Worm (Caenorhabditis elegans) whole organism, L3 larva: ENCODE results near the gene F45E1.1.
A peak's percentile ranks its signal among the peaks of the same experiment; 100 is the strongest.

ENCODE experiments used
- R02D3.7 ChIP-seq: fragments of 150-350 bp; optimal IDR thresholded peaks from 2 replicates; lab custom pipeline; 2014; ENCODE audit warnings: missing biosample characterization, missing genetic modification characterization
- ZK546.5 ChIP-seq: sonication (generic microtip); optimal IDR thresholded peaks from 2 replicates; lab custom pipeline; 2017; ENCODE audit warnings: missing biosample characterization, missing genetic modification characterization
- aly-2 ChIP-seq: fragments of 150-350 bp; optimal IDR thresholded peaks from 2 replicates; lab custom pipeline; 2014; ENCODE audit warnings: missing biosample characterization, missing genetic modification characterization
- ama-1 ChIP-seq: fragments of 150-350 bp; optimal IDR thresholded peaks from 2 replicates; lab custom pipeline; 2018
- ceh-16 ChIP-seq: sonication (generic microtip); optimal IDR thresholded peaks from 2 replicates; lab custom pipeline; 2017; ENCODE audit warnings: missing biosample characterization, missing genetic modification characterization
- ceh-82 ChIP-seq: fragments of 150-350 bp; optimal IDR thresholded peaks from 2 replicates; lab custom pipeline; 2014; ENCODE audit warnings: missing biosample characterization, missing genetic modification characterization
- ceh-9 ChIP-seq: sonication (generic microtip); optimal IDR thresholded peaks from 2 replicates; lab custom pipeline; 2018; ENCODE audit warnings: missing biosample characterization, missing genetic modification characterization
- egl-5 ChIP-seq: fragments of 150-350 bp; optimal IDR thresholded peaks from 2 replicates; lab custom pipeline; 2017; ENCODE audit warnings: missing biosample characterization, missing genetic modification reagents, missing genetic modification characterization, inconsistent platforms
- elt-1 ChIP-seq: fragments of 150-350 bp; optimal IDR thresholded peaks from 2 replicates; lab custom pipeline; 2014; ENCODE audit warnings: missing biosample characterization, missing genetic modification characterization
- elt-2 ChIP-seq: sonication (generic microtip); optimal IDR thresholded peaks from 2 replicates; lab custom pipeline; 2016; ENCODE audit warnings: missing genetic modification reagents, mild to moderate bottlenecking, missing genetic modification characterization, missing compliant biosample characterization
- elt-3 ChIP-seq, 3 experiments: fragments of 150-350 bp in 1 of 3; sonication (generic microtip) in 2 of 3; optimal IDR thresholded peaks; 2 replicates in 2 of 3; 4 replicates in 1 of 3; lab custom pipeline; 2014 to 2017; ENCODE audit warnings: missing biosample characterization in 3 of 3, missing genetic modification characterization in 3 of 3
- fkh-10 ChIP-seq: sonication (generic microtip); optimal IDR thresholded peaks from 2 replicates; lab custom pipeline; 2017; ENCODE audit warnings: missing biosample characterization, missing genetic modification reagents, missing genetic modification characterization
- fkh-2 ChIP-seq: fragments of 150-350 bp; optimal IDR thresholded peaks from 2 replicates; lab custom pipeline; 2014; ENCODE audit warnings: missing biosample characterization, missing genetic modification reagents, missing genetic modification characterization
- fos-1 ChIP-seq: fragments of 150-350 bp; optimal IDR thresholded peaks from 2 replicates; lab custom pipeline; 2014; ENCODE audit warnings: missing biosample characterization, missing genetic modification characterization
- hmg-11 ChIP-seq: sonication (generic microtip); optimal IDR thresholded peaks from 2 replicates; lab custom pipeline; 2016; ENCODE audit warnings: missing genetic modification characterization, missing compliant biosample characterization
- jun-1 ChIP-seq: fragments of 150-350 bp; optimal IDR thresholded peaks from 2 replicates; lab custom pipeline; 2014; ENCODE audit warnings: missing biosample characterization, missing genetic modification reagents, missing genetic modification characterization
- lin-15B ChIP-seq: fragments of 150-350 bp; optimal IDR thresholded peaks from 2 replicates; lab custom pipeline; 2014; ENCODE audit warnings: missing biosample characterization, missing genetic modification characterization
- lin-39 ChIP-seq: fragments of 150-350 bp; optimal IDR thresholded peaks from 2 replicates; lab custom pipeline; 2018; ENCODE audit warnings: missing biosample characterization, missing genetic modification reagents, missing genetic modification characterization
- lsy-12 ChIP-seq: sonication (generic microtip); optimal IDR thresholded peaks from 2 replicates; lab custom pipeline; 2016; ENCODE audit warnings: mild to moderate bottlenecking, missing genetic modification characterization, missing compliant biosample characterization
- mdl-1 ChIP-seq: fragments of 150-350 bp; optimal IDR thresholded peaks from 2 replicates; lab custom pipeline; 2014; ENCODE audit warnings: missing biosample characterization, missing genetic modification characterization
- mml-1 ChIP-seq: fragments of 150-350 bp; sonication (generic microtip); optimal IDR thresholded peaks from 3 replicates; lab custom pipeline; 2014; ENCODE audit warnings: missing biosample characterization, missing genetic modification characterization
- nfya-1 ChIP-seq: sonication (generic microtip); optimal IDR thresholded peaks from 2 replicates; lab custom pipeline; 2017; ENCODE audit warnings: missing genetic modification characterization, mild to moderate bottlenecking, missing compliant biosample characterization, antibody characterized with exemption, moderate library complexity; ENCODE audit not compliant: insufficient read depth
- nhr-11 ChIP-seq: fragments of 150-350 bp; optimal IDR thresholded peaks from 2 replicates; lab custom pipeline; 2014; ENCODE audit warnings: missing biosample characterization, missing genetic modification characterization
- nhr-12 ChIP-seq: fragments of 150-350 bp; optimal IDR thresholded peaks from 2 replicates; lab custom pipeline; 2014; ENCODE audit warnings: missing biosample characterization, missing genetic modification characterization
- nhr-23 ChIP-seq: fragments of 150-350 bp; optimal IDR thresholded peaks from 2 replicates; lab custom pipeline; 2014; ENCODE audit warnings: missing biosample characterization, missing genetic modification reagents, missing genetic modification characterization
- nhr-25 ChIP-seq: sonication (generic microtip); optimal IDR thresholded peaks from 2 replicates; lab custom pipeline; 2017; ENCODE audit warnings: missing biosample characterization, missing genetic modification characterization
- nhr-28 ChIP-seq: fragments of 150-350 bp; optimal IDR thresholded peaks from 2 replicates; lab custom pipeline; 2014; ENCODE audit warnings: missing biosample characterization, missing genetic modification characterization
- nhr-43 ChIP-seq: sonication (generic microtip); optimal IDR thresholded peaks from 2 replicates; lab custom pipeline; 2016; ENCODE audit warnings: mild to moderate bottlenecking, missing genetic modification characterization, missing compliant biosample characterization; ENCODE audit not compliant: poor library complexity, severe bottlenecking
- nhr-76 ChIP-seq: fragments of 150-350 bp; sonication (generic microtip); optimal IDR thresholded peaks from 5 replicates; lab custom pipeline; 2014; ENCODE audit warnings: missing biosample characterization, missing genetic modification characterization
- pha-4 ChIP-seq: fragments of 150-350 bp; optimal IDR thresholded peaks from 2 replicates; lab custom pipeline; 2014; ENCODE audit warnings: missing biosample characterization, missing genetic modification reagents, missing genetic modification characterization
- pqm-1 ChIP-seq: fragments of 150-350 bp; optimal IDR thresholded peaks from 2 replicates; lab custom pipeline; 2017; ENCODE audit warnings: missing biosample characterization, missing genetic modification characterization, inconsistent platforms
- sea-2 ChIP-seq: fragments of 150-350 bp; sonication (generic microtip); optimal IDR thresholded peaks from 4 replicates; lab custom pipeline; 2014; ENCODE audit warnings: missing biosample characterization, missing genetic modification reagents, missing genetic modification characterization
- skn-1 ChIP-seq: fragments of 150-350 bp; optimal IDR thresholded peaks from 2 replicates; lab custom pipeline; 2014; ENCODE audit warnings: missing biosample characterization, missing genetic modification characterization
- snpc-4 ChIP-seq: fragments of 150-350 bp; optimal IDR thresholded peaks from 2 replicates; lab custom pipeline; 2014; ENCODE audit warnings: missing biosample characterization, missing genetic modification characterization
- unc-39 ChIP-seq: sonication (generic microtip); optimal IDR thresholded peaks from 4 replicates; lab custom pipeline; 2017; ENCODE audit warnings: missing biosample characterization, missing genetic modification characterization
- zag-1 ChIP-seq: fragments of 150-350 bp; optimal IDR thresholded peaks from 2 replicates; lab custom pipeline; 2014; ENCODE audit warnings: missing biosample characterization, missing genetic modification characterization
- ztf-4 ChIP-seq: fragments of 150-350 bp; optimal IDR thresholded peaks from 2 replicates; lab custom pipeline; 2014; ENCODE audit warnings: missing biosample characterization, missing genetic modification characterization

The F45E1.1 gene

ce11 chrX:7992102-7992501 lies 11.4 kb upstream of the F45E1.1 start:
- no peak for TF ChIP-seq ceh-16 (tag; lab: Kevin White, UChicago)
- no peak for TF ChIP-seq nhr-76
- TF ChIP-seq pha-4 = no peak
- TF ChIP-seq nhr-28 (tag; lab: Kevin White, UChicago) = no peak
- TF ChIP-seq pqm-1 (tag; lab: Kevin White, UChicago) = no peak
- TF ChIP-seq nhr-25 (tag; lab: Kevin White, UChicago) = no peak
- TF ChIP-seq zag-1 (tag; lab: Kevin White, UChicago) = no peak
- TF ChIP-seq ama-1 (lab: Kevin White, UChicago) = no peak
- no peak for TF ChIP-seq lin-39 (tag; lab: Kevin White, UChicago)
- no peak for TF ChIP-seq sea-2 (GFP tag; lab: Kevin White, UChicago)
- no peak for TF ChIP-seq fkh-2 (tag; lab: Kevin White, UChicago)
- no peak for TF ChIP-seq egl-5 (tag; lab: Kevin White, UChicago)
- TF ChIP-seq snpc-4 (tag; lab: Kevin White, UChicago) = no peak
- no peak for TF ChIP-seq aly-2 (tag; lab: Kevin White, UChicago)
- no peak for TF ChIP-seq nhr-23
- no peak for TF ChIP-seq nfya-1 (tag; lab: Kevin White, UChicago)
- TF ChIP-seq ztf-4 (tag; lab: Kevin White, UChicago) = no peak
- TF ChIP-seq elt-3 (tag; optimal IDR thresholded peaks at IDR 0.05; lab: Kevin White, UChicago) = no peak
- TF ChIP-seq nhr-11 = no peak

ce11 chrX:7994486-7994885 lies 9.0 kb upstream of the F45E1.1 start:
- TF ChIP-seq pha-4 (peak; percentile 43), mml-1 (tag; lab: Kevin White, UChicago) (no peak)

- TF ChIP-seq pha-4 (peak; percentile 72), elt-2 (tag; lab: Kevin White, UChicago) (peak; percentile 44), pqm-1 (tag; lab: Kevin White, UChicago) (peak; percentile 33), hmg-11 (tag; lab: Kevin White, UChicago) (no peak), nhr-76 (no peak), mml-1 (tag; lab: Kevin White, UChicago) (no peak), nhr-43 (tag; lab: Kevin White, UChicago) (no peak)
These were observed 5.5 kb upstream of the F45E1.1 start, which contains the start of gene sdpn-1 for ce11 chrX:7997968-7998367. Gene sdpn-1, minus strand, starts transcription at chrX:7998229.

ce11 chrX:7998942-7999341 lies 4.5 kb upstream of the F45E1.1 start:
- TF ChIP-seq skn-1 (tag; lab: Kevin White, UChicago) (no peak), nhr-28 (tag; lab: Kevin White, UChicago) (no peak), nhr-11 (no peak), unc-39 (tag; lab: Kevin White, UChicago) (no peak), zag-1 (tag; lab: Kevin White, UChicago) (no peak), mdl-1 (tag; lab: Kevin White, UChicago) (no peak), jun-1 (tag; lab: Kevin White, UChicago) (no peak), fkh-10 (GFP tag; lab: Kevin White, UChicago) (no peak), pqm-1 (tag; lab: Kevin White, UChicago) (no peak), ceh-9 (tag; lab: Kevin White, UChicago) (no peak), nhr-12 (tag; lab: Kevin White, UChicago) (no peak), fos-1 (tag; lab: Kevin White, UChicago) (no peak), ama-1 (lab: Kevin White, UChicago) (no peak), elt-1 (tag; lab: Kevin White, UChicago) (no peak), snpc-4 (tag; lab: Kevin White, UChicago) (no peak)

ce11 chrX:8004845-8005244 lies 1.4 kb downstream of the F45E1.1 start:
- no peak for TF ChIP-seq nhr-11
- no peak for TF ChIP-seq skn-1 (tag; lab: Kevin White, UChicago)
- TF ChIP-seq pqm-1 (tag; lab: Kevin White, UChicago) = no peak
- no peak for TF ChIP-seq jun-1 (tag; lab: Kevin White, UChicago)
- TF ChIP-seq lsy-12 (tag; lab: Kevin White, UChicago) = no peak
- TF ChIP-seq egl-5 (tag; lab: Kevin White, UChicago) = no peak
- TF ChIP-seq ZK546.5 = no peak
- no peak for TF ChIP-seq aly-2 (tag; lab: Kevin White, UChicago)
- no peak for TF ChIP-seq ceh-82
- TF ChIP-seq elt-2 (tag; lab: Kevin White, UChicago) = no peak
- TF ChIP-seq R02D3.7 (tag; lab: Kevin White, UChicago) = no peak
- no peak for TF ChIP-seq elt-3 (tag; optimal IDR thresholded peaks at IDR 0.05; lab: Kevin White, UChicago)
- TF ChIP-seq sea-2 (GFP tag; lab: Kevin White, UChicago) = no peak
- no peak for TF ChIP-seq ceh-9 (tag; lab: Kevin White, UChicago)
- no peak for TF ChIP-seq lin-15B (tag; lab: Kevin White, UChicago)
- TF ChIP-seq, all 47 proteins: peak for 0
